Fruit fly (Drosophila melanogaster): Measurements from ENCODE around the gene CG4822.

CG4822 gene

DNA sequence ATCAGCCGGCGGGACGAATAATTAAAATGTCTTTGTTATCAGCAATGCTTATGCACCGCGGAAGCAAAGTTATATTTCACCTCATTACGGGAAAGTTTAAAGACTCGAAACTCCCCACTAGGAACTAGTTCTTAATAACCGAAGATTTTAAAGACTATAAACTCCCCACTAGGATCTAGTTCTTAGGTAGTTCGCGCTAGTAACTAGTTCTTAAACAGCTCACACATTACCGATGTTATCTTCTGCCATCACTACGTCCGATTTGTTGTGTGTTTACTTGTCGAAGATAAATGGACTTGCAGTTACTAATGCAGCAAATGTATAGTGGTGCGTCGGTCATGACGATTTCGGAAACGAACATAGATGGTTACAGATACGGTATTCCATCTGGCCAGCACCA, 21.5 kb upstream of the CG4822 start, which contains the start of the genes CG31974 and CG11454 (continued):
- TF ChIP-seq bigmax (GFP tag; optimal IDR thresholded peaks at IDR 0.05) (peak; percentile 22), Lim3 (GFP tag; IDR thresholded peaks at IDR 0.05) (no peak), zfh2 (GFP tag; optimal IDR thresholded peaks at IDR 0.05) (no peak), CG6272 (GFP tag; IDR thresholded peaks at IDR 0.05) (no peak), CG8765 (GFP tag; IDR thresholded peaks at IDR 0.05) (no peak), Lhr (GFP tag; optimal IDR thresholded peaks at IDR 0.05) (peak; percentile 37), fu2 (GFP tag; optimal IDR thresholded peaks at IDR 0.05) (no peak), CG7963 (GFP tag; IDR thresholded peaks at IDR 0.05; ENCODE audit: partially characterized antibody) (peak; percentile 66; the same call in 2 of the 3 replicates), fd3F (GFP tag; optimal IDR thresholded peaks at IDR 0.05) (no peak), CkIIα-i1 (GFP tag; IDR thresholded peaks at IDR 0.05) (no peak), Abd-B (GFP tag; optimal IDR thresholded peaks at IDR 0.05) (no peak), CG8944 (GFP tag; optimal IDR thresholded peaks at IDR 0.05) (no peak), MTF-1 (GFP tag; optimal IDR thresholded peaks at IDR 0.05; ENCODE audit: borderline replicate concordance) (no peak), CG12942 (GFP tag; optimal IDR thresholded peaks at IDR 0.05) (no peak), disco-r (GFP tag; optimal IDR thresholded peaks at IDR 0.05) (no peak), Fer1 (GFP tag; optimal IDR thresholded peaks at IDR 0.05) (peak; percentile 40), CG1233 (GFP tag; optimal IDR thresholded peaks at IDR 0.05) (no peak), fru (optimal IDR thresholded peaks at IDR 0.05) (no peak), CG7745 (tag; optimal IDR thresholded peaks at IDR 0.05) (no peak), CG2116 (GFP tag; optimal IDR thresholded peaks at IDR 0.05) (peak; percentile 29), pum (GFP tag; optimal IDR thresholded peaks at IDR 0.05) (peak; percentile 0), mirr (GFP tag; optimal IDR thresholded peaks at IDR 0.05) (peak; percentile 34), Adf1 (GFP tag; IDR thresholded peaks at IDR 0.05) (no peak), bab2 (GFP tag; optimal IDR thresholded peaks at IDR 0.05) (no peak), CG11723 (GFP tag; optimal IDR thresholded peaks at IDR 0.05) (no peak), CG17912 (GFP tag; optimal IDR thresholded peaks at IDR 0.05) (no peak), Ets65A (GFP tag) (peak; percentile 37), insv (GFP tag; optimal IDR thresholded peaks at IDR 0.05) (no peak), aop (GFP tag; IDR thresholded peaks at IDR 0.05) (0 out of 2 replicates have a peak, but pooled peaks have one; percentile 52), CG2712 (tag; optimal IDR thresholded peaks at IDR 0.05) (peak; percentile 3), CG1529 (GFP tag; optimal IDR thresholded peaks at IDR 0.05) (no peak), CG7839 (tag; optimal IDR thresholded peaks at IDR 0.05) (no peak), CG8290 (GFP tag; optimal IDR thresholded peaks at IDR 0.05) (no peak), CG8290 (tag; optimal IDR thresholded peaks at IDR 0.05) (peak in 1 of 2 experiments; percentile 49), lilli (GFP tag; optimal IDR thresholded peaks at IDR 0.05) (no peak), row (GFP tag; IDR thresholded peaks at IDR 0.05) (peak; percentile 45; the same call in 1 of the 3 replicates), sens-2 (GFP tag; IDR thresholded peaks at IDR 0.05) (no peak), Dbx (GFP tag; IDR thresholded peaks at IDR 0.05) (no peak), CG34224 (GFP tag; IDR thresholded peaks at IDR 0.05; ENCODE audit: partially characterized antibody) (peak; percentile 94), Antp (GFP tag; optimal IDR thresholded peaks at IDR 0.05) (no peak), CG10565 (GFP tag; optimal IDR thresholded peaks at IDR 0.05) (no peak), NC2α (GFP tag; optimal IDR thresholded peaks at IDR 0.05) (no peak), Gsc (GFP tag; IDR thresholded peaks at IDR 0.05) (no peak), da (GFP tag; optimal IDR thresholded peaks at IDR 0.05) (no peak), chinmo (GFP tag; IDR thresholded peaks at IDR 0.05; ENCODE audit: partially characterized antibody) (peak; percentile 92; the same call in 3 of the 4 replicates), HLH3B (GFP tag; IDR thresholded peaks at IDR 0.05) (no peak), CG7556 (GFP tag; optimal IDR thresholded peaks at IDR 0.05) (no peak), ro (GFP tag; IDR thresholded peaks at IDR 0.05) (no peak), slp2 (GFP tag; optimal IDR thresholded peaks at IDR 0.05) (no peak), E2f2 (GFP tag; IDR thresholded peaks at IDR 0.05) (peak; percentile 88), chm (GFP tag; IDR thresholded peaks at IDR 0.05) (no peak), lmd (GFP tag; IDR thresholded peaks at IDR 0.05) (no peak), sqz (GFP tag; optimal IDR thresholded peaks at IDR 0.05) (no peak)

Data from whole organism, embryonic.